Fruit fly (Drosophila melanogaster) whole organism, pupa: ENCODE measurements around the gene chm.

Experiments used
- CG10348 ChIP-seq: fragments of 200-800 bp; sonication (Bioruptor generic); IDR thresholded peaks from 2 replicates; pipeline ENCODE4 v1.3.6; 2022; ENCODE audit warnings: missing biosample characterization, missing genetic modification characterization
- CG12605 ChIP-seq: fragments of 200-800 bp; sonication (Bioruptor generic); IDR thresholded peaks from 2 replicates; pipeline ENCODE4 v1.3.6; 2022; ENCODE audit warnings: missing biosample characterization, missing genetic modification characterization
- CG13204 ChIP-seq: fragments of 200-800 bp; sonication (Bioruptor generic); optimal IDR thresholded peaks from 2 replicates; lab custom pipeline; 2018; ENCODE audit warnings: missing biosample characterization, mild to moderate bottlenecking, missing genetic modification characterization, moderate library complexity
- CG14655 ChIP-seq: fragments of 200-800 bp; sonication (Bioruptor generic); optimal IDR thresholded peaks from 3 replicates; lab custom pipeline; 2017; ENCODE audit warnings: mild to moderate bottlenecking, missing biosample characterization, missing genetic modification reagents, missing genetic modification characterization
- CG15710 ChIP-seq: fragments of 200-800 bp; sonication (Bioruptor generic); optimal IDR thresholded peaks from 2 replicates; lab custom pipeline; 2018; ENCODE audit warnings: missing biosample characterization, mild to moderate bottlenecking, missing genetic modification characterization, moderate library complexity
- CG17806 ChIP-seq: fragments of 200-800 bp; sonication (Bioruptor generic); optimal IDR thresholded peaks from 2 replicates; lab custom pipeline; 2018; ENCODE audit warnings: missing biosample characterization, mild to moderate bottlenecking, missing genetic modification characterization, moderate library complexity
- CG32121 ChIP-seq: fragments of 200-800 bp; sonication (Bioruptor generic); IDR thresholded peaks from 2 replicates; pipeline ENCODE4 v1.3.6; 2022; ENCODE audit warnings: missing biosample characterization, missing genetic modification characterization
- CG34367 ChIP-seq: fragments of 200-800 bp; sonication (Bioruptor generic); optimal IDR thresholded peaks from 2 replicates; lab custom pipeline; 2018; ENCODE audit warnings: missing biosample characterization, mild to moderate bottlenecking, missing genetic modification characterization
- CG4496 ChIP-seq: fragments of 200-800 bp; sonication (Bioruptor generic); IDR thresholded peaks from 3 replicates; pipeline ENCODE4 v1.3.6; 2022; ENCODE audit warnings: missing biosample characterization, missing genetic modification characterization
- CG8159 ChIP-seq: fragments of 200-800 bp; sonication (Bioruptor generic); optimal IDR thresholded peaks from 3 replicates; lab custom pipeline; 2018; ENCODE audit warnings: missing biosample characterization, mild to moderate bottlenecking, missing genetic modification characterization, moderate library complexity
- CG8301 ChIP-seq: fragments of 200-800 bp; sonication (Bioruptor generic); optimal IDR thresholded peaks from 2 replicates; lab custom pipeline; 2018; ENCODE audit warnings: missing biosample characterization, mild to moderate bottlenecking, missing genetic modification characterization
- CG9948 ChIP-seq: fragments of 200-800 bp; sonication (Bioruptor generic); optimal IDR thresholded peaks from 2 replicates; lab custom pipeline; 2018; ENCODE audit warnings: missing biosample characterization, mild to moderate bottlenecking, missing genetic modification characterization, moderate library complexity
- D1 ChIP-seq: fragments of 200-800 bp; sonication (Bioruptor generic); optimal IDR thresholded peaks from 2 replicates; lab custom pipeline; 2018; ENCODE audit warnings: missing biosample characterization, mild to moderate bottlenecking, missing genetic modification characterization, moderate library complexity
- EcR ChIP-seq: fragments of 200-800 bp; sonication (Bioruptor generic); optimal IDR thresholded peaks from 3 replicates; lab custom pipeline; 2019; ENCODE audit warnings: missing biosample characterization, missing genetic modification characterization, mild to moderate bottlenecking, moderate library complexity, missing genetic modification reagents
- Ets98B ChIP-seq: fragments of 200-800 bp; sonication (Bioruptor generic); IDR thresholded peaks from 2 replicates; pipeline ENCODE4 v1.3.6; 2022; ENCODE audit warnings: missing biosample characterization, missing genetic modification characterization
- Pif1A ChIP-seq: fragments of 200-800 bp; sonication (Bioruptor generic); optimal IDR thresholded peaks from 3 replicates; lab custom pipeline; 2016; ENCODE audit warnings: missing biosample characterization, missing genetic modification characterization
- Pif1B ChIP-seq: fragments of 200-800 bp; sonication (Bioruptor generic); optimal IDR thresholded peaks from 3 replicates; lab custom pipeline; 2016; ENCODE audit warnings: missing biosample characterization, missing genetic modification characterization
- Snoo ChIP-seq: fragments of 200-800 bp; sonication (Bioruptor generic); optimal IDR thresholded peaks from 3 replicates; lab custom pipeline; 2017; ENCODE audit warnings: missing biosample characterization, mild to moderate bottlenecking, missing genetic modification characterization, inconsistent platforms
- fd96Ca ChIP-seq: fragments of 200-800 bp; sonication (Bioruptor generic); IDR thresholded peaks from 3 replicates; pipeline ENCODE4 v1.3.6; 2022; ENCODE audit warnings: missing biosample characterization, missing genetic modification characterization
- gl ChIP-seq: fragments of 200-800 bp; sonication (Bioruptor generic); optimal IDR thresholded peaks from 2 replicates; lab custom pipeline; 2018; ENCODE audit warnings: missing biosample characterization, mild to moderate bottlenecking, missing genetic modification characterization
- rn ChIP-seq: fragments of 200-800 bp; sonication (Bioruptor generic); IDR thresholded peaks from 2 replicates; pipeline ENCODE4 v1.3.6; 2022; ENCODE audit warnings: missing biosample characterization, missing genetic modification characterization

The chm gene

dm6 chr2L:7387813-7388558 lies 24.2 kb upstream of the chm start, which contains the start of the genes CG5149 and gudu:
CG5149 (minus strand) TSS chr2L:7388253.
gudu (plus strand) TSS chr2L:7388508.
- peak; percentile 62; the same call in 2 of the 3 replicates for TF ChIP-seq fd96Ca (GFP tag; lab: Robert Waterston, UW)
- TF ChIP-seq Snoo (tag; lab: Kevin White, UChicago), result peak; percentile 26
- no peak for TF ChIP-seq CG32121 (GFP tag; lab: Robert Waterston, UW)
- no peak for TF ChIP-seq CG34367
- TF ChIP-seq CG15710 (tag; lab: Kevin White, UChicago), result peak; percentile 13
- no peak for TF ChIP-seq CG17806
- TF ChIP-seq rn (GFP tag; lab: Robert Waterston, UW), result 0 out of 2 replicates have a peak, but pooled peaks have one; percentile 17
- TF ChIP-seq CG14655 (GFP tag; lab: Kevin White, UChicago), result no peak
- peak; percentile 59 for TF ChIP-seq EcR (GFP tag; lab: Kevin White, UChicago)
- peak; percentile 24; the same call in 1 of the 2 replicates for TF ChIP-seq Ets98B
- peak; percentile 14 for TF ChIP-seq D1 (tag; lab: Kevin White, UChicago)
- TF ChIP-seq CG4496, result peak; percentile 21; the same call in 1 of the 3 replicates
- no peak for TF ChIP-seq CG8159 (tag; lab: Kevin White, UChicago)

DNA sequence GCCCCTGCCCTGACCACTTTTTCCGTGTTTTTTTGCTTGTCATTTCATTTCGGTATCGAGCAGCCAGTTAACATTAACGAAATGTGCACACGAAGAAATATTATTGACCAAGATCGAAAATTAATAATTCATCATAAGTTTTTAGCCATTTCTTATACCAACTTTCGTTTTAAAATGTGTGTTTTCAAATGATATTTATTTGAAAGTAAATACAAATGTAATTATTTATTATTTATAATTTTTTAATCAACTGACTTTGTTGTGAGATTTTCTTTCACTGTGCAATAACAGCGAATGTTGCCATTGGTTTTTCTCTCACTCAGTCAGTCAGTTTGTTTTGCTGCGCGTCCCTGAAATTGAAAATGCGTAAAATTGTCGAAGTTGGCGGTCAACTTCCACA lies 16.4 kb upstream of the chm start:
- TF ChIP-seq CG4496 (no peak), CG8301 (tag; lab: Kevin White, UChicago) (no peak), CG8159 (tag; lab: Kevin White, UChicago) (peak; percentile 41), Snoo (tag; lab: Kevin White, UChicago) (peak; percentile 37), Pif1A (GFP tag; lab: Kevin White, UChicago) (no peak), CG9948 (peak; percentile 10), D1 (tag; lab: Kevin White, UChicago) (no peak), CG17806 (peak; percentile 25), CG15710 (tag; lab: Kevin White, UChicago) (peak; percentile 23), Ets98B (0 out of 2 replicates have a peak, but pooled peaks have one; percentile 6), Pif1B (GFP tag; lab: Kevin White, UChicago) (no peak), CG34367 (no peak)

DNA sequence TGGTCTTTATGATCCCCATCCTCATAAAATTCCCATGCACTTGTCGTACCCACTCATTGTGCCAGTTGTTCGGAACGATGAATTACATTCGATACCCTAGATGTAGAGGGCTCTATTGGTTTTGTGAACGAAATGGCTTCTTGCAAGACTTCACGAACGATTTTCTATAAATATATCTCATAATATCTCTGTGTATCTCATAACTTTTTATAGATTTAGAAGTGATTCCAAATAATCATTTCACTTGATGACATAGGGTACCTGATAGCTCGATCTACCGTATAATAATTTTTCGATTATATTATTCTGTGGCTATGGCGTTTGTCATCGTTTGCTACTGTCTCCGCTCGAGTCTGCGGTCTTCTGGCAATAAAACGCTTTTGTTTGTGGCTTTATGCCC lies 15.3 kb upstream of the chm start:
- peak; percentile 53 for TF ChIP-seq CG34367
- TF ChIP-seq fd96Ca (GFP tag; lab: Robert Waterston, UW), result no peak; the same call in none of the 3 replicates
- TF ChIP-seq Snoo (tag; lab: Kevin White, UChicago), result peak; percentile 64
- peak; percentile 76 for TF ChIP-seq CG15710 (tag; lab: Kevin White, UChicago)
- peak; percentile 68 for TF ChIP-seq CG9948
- TF ChIP-seq CG13204 (GFP tag; lab: Kevin White, UChicago), result no peak
- peak; percentile 78 for TF ChIP-seq CG32121 (GFP tag; lab: Robert Waterston, UW)
- TF ChIP-seq CG14655 (GFP tag; lab: Kevin White, UChicago), result peak; percentile 71
- no peak for TF ChIP-seq EcR (GFP tag; lab: Kevin White, UChicago)
- peak; percentile 35; the same call in 1 of the 2 replicates for TF ChIP-seq rn (GFP tag; lab: Robert Waterston, UW)
- TF ChIP-seq CG4496, result peak; percentile 90
- TF ChIP-seq CG8159 (tag; lab: Kevin White, UChicago), result peak; percentile 86
- no peak for TF ChIP-seq D1 (tag; lab: Kevin White, UChicago)
- TF ChIP-seq CG17806, result peak; percentile 79
- peak; percentile 65 for TF ChIP-seq gl
- peak; percentile 83 for TF ChIP-seq Ets98B
- peak; percentile 69 for TF ChIP-seq CG8301 (tag; lab: Kevin White, UChicago)
- TF ChIP-seq CG12605 (GFP tag; lab: Robert Waterston, UW), result peak; percentile 39; the same call in 1 of the 2 replicates
- no peak for TF ChIP-seq CG10348 (GFP tag; lab: Robert Waterston, UW)
- TF ChIP-seq Pif1A (GFP tag; lab: Kevin White, UChicago), result peak; percentile 79
- TF ChIP-seq Pif1B (GFP tag; lab: Kevin White, UChicago), result peak; percentile 48

DNA sequence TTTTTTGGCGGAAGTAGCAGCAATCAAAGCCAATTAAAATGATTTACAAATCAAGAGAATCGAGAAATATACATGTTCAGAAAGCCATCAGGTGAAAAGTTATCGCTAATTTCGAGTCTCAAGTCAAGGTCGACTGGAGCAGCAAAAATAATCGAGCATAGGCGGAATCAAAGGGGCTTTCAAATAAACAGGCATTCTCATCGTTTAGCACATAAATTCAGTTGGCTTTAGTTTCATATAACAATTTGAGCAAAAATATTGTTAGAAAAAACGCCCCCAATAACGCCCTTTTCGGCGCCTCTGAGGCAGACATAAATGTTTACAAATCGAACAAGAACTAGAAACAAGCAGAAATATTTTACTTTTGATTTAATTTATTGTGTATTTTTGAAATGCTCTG lies 14.5 kb upstream of the chm start:
- TF ChIP-seq fd96Ca (GFP tag; lab: Robert Waterston, UW), result no peak
- no peak for TF ChIP-seq CG15710 (tag; lab: Kevin White, UChicago)
- TF ChIP-seq gl, result no peak
- no peak for TF ChIP-seq CG32121 (GFP tag; lab: Robert Waterston, UW)
- no peak for TF ChIP-seq CG34367
- no peak for TF ChIP-seq CG12605 (GFP tag; lab: Robert Waterston, UW)
- no peak for TF ChIP-seq CG8301 (tag; lab: Kevin White, UChicago)
- no peak for TF ChIP-seq CG4496
- no peak for TF ChIP-seq Pif1B (GFP tag; lab: Kevin White, UChicago)
- TF ChIP-seq CG13204 (GFP tag; lab: Kevin White, UChicago), result no peak
- TF ChIP-seq CG8159 (tag; lab: Kevin White, UChicago), result no peak
- no peak for TF ChIP-seq CG9948
- no peak for TF ChIP-seq Snoo (tag; lab: Kevin White, UChicago)
- TF ChIP-seq rn (GFP tag; lab: Robert Waterston, UW), result no peak

- TF ChIP-seq Snoo (tag; lab: Kevin White, UChicago) (no peak), CG13204 (GFP tag; lab: Kevin White, UChicago) (no peak), CG9948 (no peak), D1 (tag; lab: Kevin White, UChicago) (no peak), EcR (GFP tag; lab: Kevin White, UChicago) (no peak), CG17806 (no peak), Pif1A (GFP tag; lab: Kevin White, UChicago) (no peak), CG10348 (GFP tag; lab: Robert Waterston, UW) (no peak)
These were observed 13.7 kb upstream of the chm start, which contains the start of gene CG5160 for dm6 chr2L:7398528-7398927. CG5160 (minus strand) TSS chr2L:7398750.
